Worm (Caenorhabditis elegans) whole organism, L1 larva: ENCODE data around the gene F21C10.1.

Experiments
- C34B4.2 ChIP-seq: sonication (generic microtip); optimal IDR thresholded peaks from 2 replicates; lab custom pipeline; 2017; ENCODE audit warnings: mild to moderate bottlenecking, missing genetic modification characterization, missing compliant biosample characterization
- F16B12.6 ChIP-seq: fragments of 150-350 bp; optimal IDR thresholded peaks from 2 replicates; lab custom pipeline; 2014; ENCODE audit warnings: missing biosample characterization, missing genetic modification characterization
- aly-2 ChIP-seq: fragments of 150-350 bp; optimal IDR thresholded peaks from 2 replicates; lab custom pipeline; 2014; ENCODE audit warnings: missing biosample characterization, missing genetic modification characterization
- ama-1 ChIP-seq: fragments of 150-350 bp; optimal IDR thresholded peaks from 2 replicates; lab custom pipeline; 2014
- blmp-1 ChIP-seq: fragments of 150-350 bp; optimal IDR thresholded peaks from 2 replicates; lab custom pipeline; 2014; ENCODE audit warnings: missing biosample characterization, missing genetic modification characterization
- ceh-88 ChIP-seq: fragments of 200-800 bp; sonication (Bioruptor generic); IDR thresholded peaks from 2 replicates; pipeline ENCODE4 v1.3.6; 2022; ENCODE audit warnings: missing genetic modification characterization, missing compliant biosample characterization
- ceh-90 ChIP-seq: sonication (generic microtip); optimal IDR thresholded peaks from 2 replicates; lab custom pipeline; 2016; ENCODE audit warnings: missing genetic modification characterization, missing compliant biosample characterization
- ces-1 ChIP-seq: fragments of 150-350 bp; optimal IDR thresholded peaks from 2 replicates; lab custom pipeline; 2014; ENCODE audit warnings: missing biosample characterization, missing genetic modification reagents, missing genetic modification characterization
- dpl-1 ChIP-seq, 3 experiments: fragments of 150-350 bp in 2 of 3; sonication (generic microtip) in 1 of 3; optimal IDR thresholded peaks; 2 replicates each; lab custom pipeline; 2014 to 2017; ENCODE audit warnings: missing biosample characterization in 3 of 3, missing genetic modification characterization in 3 of 3, missing genetic modification reagents in 3 of 3
- dsc-1 ChIP-seq: sonication (generic microtip); optimal IDR thresholded peaks from 2 replicates; lab custom pipeline; 2016; ENCODE audit warnings: mild to moderate bottlenecking, missing genetic modification characterization, missing compliant biosample characterization
- egl-13 ChIP-seq: sonication (generic microtip); optimal IDR thresholded peaks from 2 replicates; lab custom pipeline; 2016; ENCODE audit warnings: missing genotype, missing genetic modification reagents, missing genetic modification characterization, missing compliant biosample characterization
- egl-27 ChIP-seq, 2 experiments: fragments of 150-350 bp in 1 of 2; sonication (generic microtip); optimal IDR thresholded peaks; 3 replicates each; lab custom pipeline; 2017 to 2018; ENCODE audit warnings: missing biosample characterization in 2 of 2, missing genetic modification characterization in 2 of 2, missing genetic modification reagents in 2 of 2
- elt-3 ChIP-seq, 6 experiments: fragments of 150-350 bp in 1 of 6; sonication (generic microtip); optimal IDR thresholded peaks; 2 replicates each; lab custom pipeline; 2017 to 2018; ENCODE audit warnings: missing biosample characterization in 6 of 6, missing genetic modification characterization in 6 of 6, inconsistent platforms in 1 of 6
- fkh-4 ChIP-seq: sonication (generic microtip); optimal IDR thresholded peaks from 2 replicates; lab custom pipeline; 2016; ENCODE audit warnings: missing compliant biosample characterization, missing genetic modification characterization, borderline replicate concordance
- fkh-8 ChIP-seq: sonication (generic microtip); optimal IDR thresholded peaks from 2 replicates; lab custom pipeline; 2016; ENCODE audit warnings: mild to moderate bottlenecking, missing genetic modification characterization, missing compliant biosample characterization
- fos-1 ChIP-seq: fragments of 150-350 bp; optimal IDR thresholded peaks from 2 replicates; lab custom pipeline; 2014; ENCODE audit warnings: missing biosample characterization, missing genetic modification characterization
- grh-1 ChIP-seq: fragments of 200-800 bp; sonication (Bioruptor generic); IDR thresholded peaks from 2 replicates; pipeline ENCODE4 v1.3.6; 2022; ENCODE audit warnings: missing genetic modification reagents, missing genetic modification characterization, missing compliant biosample characterization
- hlh-4 ChIP-seq: sonication (generic microtip); optimal IDR thresholded peaks from 2 replicates; lab custom pipeline; 2016; ENCODE audit warnings: mild to moderate bottlenecking, missing genetic modification characterization, missing compliant biosample characterization
- irx-1 ChIP-seq: sonication (generic microtip); optimal IDR thresholded peaks from 2 replicates; lab custom pipeline; 2016; ENCODE audit warnings: missing genetic modification characterization, missing compliant biosample characterization
- jun-1 ChIP-seq: fragments of 150-350 bp; optimal IDR thresholded peaks from 2 replicates; lab custom pipeline; 2014; ENCODE audit warnings: missing biosample characterization, missing genetic modification reagents, missing genetic modification characterization
- lin-13 ChIP-seq: fragments of 150-350 bp; optimal IDR thresholded peaks from 2 replicates; lab custom pipeline; 2014; ENCODE audit warnings: missing biosample characterization, missing genetic modification reagents, missing genetic modification characterization
- lin-14 ChIP-seq: fragments of 200-800 bp; sonication (Bioruptor generic); optimal IDR thresholded peaks from 2 replicates; lab custom pipeline; 2018; ENCODE audit warnings: mild to moderate bottlenecking, missing genetic modification characterization, moderate library complexity, missing compliant biosample characterization
- lin-35 ChIP-seq, 2 experiments: fragments of 150-350 bp; optimal IDR thresholded peaks; 2 replicates each; lab custom pipeline; 2014; ENCODE audit warnings: missing biosample characterization in 2 of 2, missing genetic modification characterization in 2 of 2, missing genetic modification reagents in 2 of 2
- lin-39 ChIP-seq: fragments of 150-350 bp; optimal IDR thresholded peaks from 2 replicates; lab custom pipeline; 2014; ENCODE audit warnings: missing biosample characterization, missing genetic modification reagents, missing genetic modification characterization
- lir-3 ChIP-seq: sonication (generic microtip); optimal IDR thresholded peaks from 2 replicates; lab custom pipeline; 2016; ENCODE audit warnings: mild to moderate bottlenecking, missing genetic modification characterization, moderate library complexity, missing compliant biosample characterization; ENCODE audit not compliant: poor library complexity
- lsy-2 ChIP-seq, 2 experiments: fragments of 150-350 bp; optimal IDR thresholded peaks; 2 replicates each; lab custom pipeline; 2014; ENCODE audit warnings: missing biosample characterization in 2 of 2, missing genetic modification characterization in 2 of 2
- mdl-1 ChIP-seq, 2 experiments: fragments of 150-350 bp; optimal IDR thresholded peaks; 2 replicates each; lab custom pipeline; 2014 to 2017; ENCODE audit warnings: missing biosample characterization in 2 of 2, missing genetic modification characterization in 2 of 2, inconsistent platforms in 1 of 2
- mep-1 ChIP-seq: fragments of 150-350 bp; optimal IDR thresholded peaks from 2 replicates; lab custom pipeline; 2014; ENCODE audit warnings: missing biosample characterization, missing genetic modification characterization
- nhr-11 ChIP-seq: fragments of 150-350 bp; optimal IDR thresholded peaks from 2 replicates; lab custom pipeline; 2014; ENCODE audit warnings: missing biosample characterization, missing genetic modification characterization
- nhr-19 ChIP-seq: fragments of 200-800 bp; sonication (Bioruptor generic); conservative IDR thresholded peaks from 2 replicates; pipeline ENCODE4 v1.3.6; 2022; ENCODE audit warnings: missing genetic modification characterization, missing compliant biosample characterization
- nhr-20 ChIP-seq: sonication (generic microtip); optimal IDR thresholded peaks from 2 replicates; lab custom pipeline; 2016; ENCODE audit warnings: mild to moderate bottlenecking, missing genetic modification characterization, missing compliant biosample characterization
- nhr-237 ChIP-seq: fragments of 150-350 bp; optimal IDR thresholded peaks from 2 replicates; lab custom pipeline; 2014; ENCODE audit warnings: missing biosample characterization, missing genetic modification characterization
- nhr-28 ChIP-seq: fragments of 150-350 bp; optimal IDR thresholded peaks from 2 replicates; lab custom pipeline; 2014; ENCODE audit warnings: missing biosample characterization, missing genetic modification characterization
- nhr-47 ChIP-seq: sonication (generic microtip); optimal IDR thresholded peaks from 2 replicates; lab custom pipeline; 2016; ENCODE audit warnings: mild to moderate bottlenecking, missing genetic modification characterization, moderate library complexity, missing compliant biosample characterization
- nhr-71 ChIP-seq: sonication (generic microtip); optimal IDR thresholded peaks from 2 replicates; lab custom pipeline; 2016; ENCODE audit warnings: mild to moderate bottlenecking, missing genetic modification characterization, moderate library complexity, missing compliant biosample characterization
- nhr-77 ChIP-seq: fragments of 150-350 bp; optimal IDR thresholded peaks from 2 replicates; lab custom pipeline; 2014; ENCODE audit warnings: missing biosample characterization, missing genetic modification characterization
- nhr-85 ChIP-seq: sonication (generic microtip); peaks from one replicate; lab custom pipeline; 2016; ENCODE audit warnings: missing genetic modification characterization, inconsistent platforms, missing compliant biosample characterization
- pag-3 ChIP-seq: sonication (generic microtip); optimal IDR thresholded peaks from 2 replicates; lab custom pipeline; 2017; ENCODE audit warnings: missing genetic modification characterization, mild to moderate bottlenecking, missing compliant biosample characterization, antibody characterized with exemption, borderline replicate concordance; ENCODE audit not compliant: insufficient read depth
- rnt-1 ChIP-seq: sonication (generic microtip); optimal IDR thresholded peaks from 2 replicates; lab custom pipeline; 2016; ENCODE audit warnings: mild to moderate bottlenecking, missing genetic modification characterization, moderate library complexity, missing compliant biosample characterization
- snu-23 ChIP-seq: sonication (generic microtip); optimal IDR thresholded peaks from 2 replicates; lab custom pipeline; 2016; ENCODE audit warnings: missing genetic modification characterization, missing compliant biosample characterization
- sptf-1 ChIP-seq: fragments of 150-350 bp; optimal IDR thresholded peaks from 2 replicates; lab custom pipeline; 2014; ENCODE audit warnings: missing biosample characterization, missing genetic modification characterization
- swsn-7 ChIP-seq: sonication (generic microtip); optimal IDR thresholded peaks from 2 replicates; lab custom pipeline; 2016; ENCODE audit warnings: missing genetic modification characterization, missing compliant biosample characterization
- tlp-1 ChIP-seq: fragments of 150-350 bp; optimal IDR thresholded peaks from 2 replicates; lab custom pipeline; 2014; ENCODE audit warnings: missing biosample characterization, missing genetic modification characterization
- unc-130 ChIP-seq: fragments of 150-350 bp; optimal IDR thresholded peaks from 2 replicates; lab custom pipeline; 2017; ENCODE audit warnings: missing biosample characterization, missing genetic modification characterization, inconsistent platforms
- unc-30 ChIP-seq: sonication (generic microtip); optimal IDR thresholded peaks from 2 replicates; lab custom pipeline; 2017; ENCODE audit warnings: missing biosample characterization, missing genetic modification characterization
- vab-15 ChIP-seq: sonication (generic microtip); optimal IDR thresholded peaks from 2 replicates; lab custom pipeline; 2017; ENCODE audit warnings: missing genotype, mild to moderate bottlenecking, missing genetic modification characterization, missing compliant biosample characterization
- xbp-1 ChIP-seq: sonication (generic microtip); optimal IDR thresholded peaks from 2 replicates; lab custom pipeline; 2016; ENCODE audit warnings: missing genetic modification characterization, missing compliant biosample characterization
- zip-4 ChIP-seq: fragments of 200-800 bp; sonication (Bioruptor generic); optimal IDR thresholded peaks from 2 replicates; lab custom pipeline; 2018; ENCODE audit warnings: mild to moderate bottlenecking, missing genetic modification characterization, moderate library complexity, missing compliant biosample characterization
- ztf-4 ChIP-seq: fragments of 150-350 bp; optimal IDR thresholded peaks from 2 replicates; lab custom pipeline; 2014; ENCODE audit warnings: missing biosample characterization, missing genetic modification characterization

F21C10.1 gene

DNA sequence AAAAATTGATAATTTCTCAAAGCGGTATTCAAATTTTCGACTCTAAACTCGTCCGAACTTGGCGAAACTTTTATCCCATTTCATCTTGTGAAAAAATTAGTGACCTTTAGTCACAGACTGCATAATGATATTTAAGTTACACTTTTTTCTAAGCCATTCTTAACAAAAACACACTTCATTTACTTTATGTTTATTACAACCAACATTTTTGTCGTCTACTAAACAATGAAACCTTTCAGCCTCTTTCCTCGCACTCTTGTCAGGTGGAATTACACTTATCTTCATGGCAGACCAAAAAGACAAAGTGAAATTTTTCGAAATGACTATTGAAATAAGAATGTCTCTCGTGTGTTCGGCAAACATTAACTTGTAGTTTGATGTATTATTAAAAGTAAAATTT is 31.8 kb downstream of the F21C10.1 start (continued):
- TF ChIP-seq lin-35 (GFP tag; optimal IDR thresholded peaks at IDR 0.05; lab: Kevin White, UChicago) = no peak
- TF ChIP-seq grh-1 = no peak
- TF ChIP-seq ces-1 (GFP tag; lab: Kevin White, UChicago) = no peak
- no peak for TF ChIP-seq hlh-4 (tag; lab: Kevin White, UChicago)
- no peak for TF ChIP-seq nhr-28 (tag; lab: Kevin White, UChicago)
- TF ChIP-seq unc-130 (tag; lab: Kevin White, UChicago) = no peak
- TF ChIP-seq aly-2 (tag; lab: Kevin White, UChicago) = peak; percentile 54
- no peak for TF ChIP-seq ceh-90 (tag; lab: Kevin White, UChicago)
- peak; percentile 70 for TF ChIP-seq nhr-85 (tag; lab: Kevin White, UChicago)
- no peak for TF ChIP-seq C34B4.2 (tag; lab: Kevin White, UChicago)
- peak; percentile 21 for TF ChIP-seq nhr-47
- TF ChIP-seq jun-1 (tag; lab: Kevin White, UChicago) = peak; percentile 42
- no peak for TF ChIP-seq egl-13 (tag; lab: Kevin White, UChicago)
- peak; percentile 6 for TF ChIP-seq lin-14 (GFP tag; lab: Kevin White, UChicago)
- no peak for TF ChIP-seq sptf-1 (tag; lab: Kevin White, UChicago)

DNA sequence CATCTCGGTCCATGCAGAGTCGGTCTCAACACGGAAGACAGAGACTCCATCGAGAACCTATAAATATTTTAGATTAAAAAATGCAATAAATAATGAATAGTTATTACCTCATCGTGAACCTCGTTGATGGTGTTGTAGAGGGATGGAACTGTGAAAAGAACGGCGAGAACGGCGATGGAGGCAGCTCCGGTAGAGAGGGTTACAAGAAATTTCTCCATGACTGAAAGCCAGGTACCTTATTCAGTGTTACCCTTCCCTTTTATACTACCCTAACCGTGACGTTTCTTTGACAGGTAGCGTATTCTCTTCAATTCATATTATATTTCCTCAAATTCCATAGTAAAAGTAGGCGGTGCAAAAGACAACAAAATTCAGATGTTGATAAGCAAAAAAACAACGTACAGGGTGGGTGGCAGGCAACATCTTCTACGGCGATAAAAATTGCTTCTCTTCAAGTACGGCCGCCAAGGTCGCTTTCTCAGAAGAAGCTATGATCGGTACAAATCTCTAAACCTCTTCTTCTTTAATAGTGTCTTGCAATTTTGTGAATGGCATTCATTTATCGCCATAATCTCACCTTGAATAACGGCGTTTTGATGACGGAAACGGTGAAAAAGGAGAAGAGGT is 33.0 kb downstream of the F21C10.1 start, which contains the start of gene col-10:
Gene col-10, minus strand, starts transcription at position 235 of the 627 bp plus-strand sequence.
- TF ChIP-seq rnt-1 = no peak
- TF ChIP-seq fkh-4 (tag; lab: Kevin White, UChicago) = no peak
- TF ChIP-seq tlp-1 (tag; lab: Kevin White, UChicago) = no peak
- peak in 1 of 2 experiments; percentile 7 for TF ChIP-seq lsy-2 (tag; optimal IDR thresholded peaks at IDR 0.05; lab: Kevin White, UChicago)
- peak; percentile 18; the same call in 1 of the 2 replicates for TF ChIP-seq grh-1
- peak; percentile 31; the same call in 1 of the 2 replicates for TF ChIP-seq nhr-19 (GFP tag; lab: Robert Waterston, UW)
- TF ChIP-seq blmp-1 (tag; lab: Kevin White, UChicago) = peak; percentile 64
- no peak for TF ChIP-seq hlh-4 (tag; lab: Kevin White, UChicago)
- peak in 1 of 3 experiments; percentile 9 for TF ChIP-seq dpl-1 (GFP tag; optimal IDR thresholded peaks at IDR 0.05; lab: Kevin White, UChicago)
- no peak for TF ChIP-seq ceh-88 (GFP tag; lab: Robert Waterston, UW)
- TF ChIP-seq fos-1 (tag; lab: Kevin White, UChicago) = no peak
- no peak for TF ChIP-seq lir-3 (tag; lab: Kevin White, UChicago)
- no peak for TF ChIP-seq unc-30 (tag; lab: Kevin White, UChicago)
- TF ChIP-seq swsn-7 = no peak
- TF ChIP-seq dsc-1 (tag; lab: Kevin White, UChicago) = no peak
- peak; percentile 34 for TF ChIP-seq nhr-47
- TF ChIP-seq nhr-71 = peak; percentile 71
- TF ChIP-seq ama-1 (lab: Kevin White, UChicago) = peak; percentile 81
- no peak for TF ChIP-seq ceh-90 (tag; lab: Kevin White, UChicago)
- TF ChIP-seq egl-27 (tag; optimal IDR thresholded peaks at IDR 0.05; lab: Kevin White, UChicago) = no peak
- peak; percentile 60 for TF ChIP-seq pag-3 (tag; lab: Kevin White, UChicago)
- TF ChIP-seq lin-14 (GFP tag; lab: Kevin White, UChicago) = peak; percentile 91
- no peak for TF ChIP-seq F16B12.6 (tag; lab: Kevin White, UChicago)
- TF ChIP-seq snu-23 (GFP tag; lab: Kevin White, UChicago) = peak; percentile 74
- no peak for TF ChIP-seq nhr-77 (tag; lab: Kevin White, UChicago)
- no peak for TF ChIP-seq mdl-1 (tag; optimal IDR thresholded peaks at IDR 0.05; lab: Kevin White, UChicago)
- peak in 4 of 6 experiments; percentile 40 to 82 (median 62) for TF ChIP-seq elt-3 (tag; optimal IDR thresholded peaks at IDR 0.05; lab: Kevin White, UChicago)
- no peak for TF ChIP-seq fkh-8 (tag; lab: Kevin White, UChicago)
- TF ChIP-seq nhr-237 = no peak
- no peak for TF ChIP-seq lin-13 (GFP tag; lab: Kevin White, UChicago)
- TF ChIP-seq aly-2 (tag; lab: Kevin White, UChicago) = no peak
- TF ChIP-seq nhr-85 (tag; lab: Kevin White, UChicago) = peak; percentile 98
- no peak for TF ChIP-seq nhr-11 (tag; lab: Kevin White, UChicago)
- TF ChIP-seq mep-1 = peak; percentile 26
- TF ChIP-seq vab-15 = no peak
- peak; percentile 78 for TF ChIP-seq nhr-20 (tag; lab: Kevin White, UChicago)
- peak; percentile 29 for TF ChIP-seq ztf-4 (tag; lab: Kevin White, UChicago)
- TF ChIP-seq zip-4 (GFP tag; lab: Kevin White, UChicago) = no peak
- no peak for TF ChIP-seq irx-1 (tag; lab: Kevin White, UChicago)
- TF ChIP-seq xbp-1 (tag; lab: Kevin White, UChicago) = peak; percentile 23
- no peak for TF ChIP-seq lin-39 (tag; lab: Kevin White, UChicago)
